Worm (Caenorhabditis elegans): ENCODE data around the gene nhr-93.

Gene nhr-93

ce11 chrV:3551765-3552164 lies 13.6 kb upstream of the nhr-93 start, which contains the start of gene grl-28:
grl-28 (minus strand) TSS chrV:3551865.
- TF ChIP-seq bed-3 (GFP tag; optimal IDR thresholded peaks at IDR 0.05) (no peak), ztf-11 (tag; optimal IDR thresholded peaks at IDR 0.05) (no peak), snpc-4 (tag; optimal IDR thresholded peaks at IDR 0.05) (no peak), nhr-237 (tag; optimal IDR thresholded peaks at IDR 0.05) (no peak), mls-2 (tag; optimal IDR thresholded peaks at IDR 0.05) (no peak), unc-62 (GFP tag; optimal IDR thresholded peaks at IDR 0.05) (no peak), ceh-43 (GFP tag; optimal IDR thresholded peaks at IDR 0.05) (no peak), nhr-2 (tag; optimal IDR thresholded peaks at IDR 0.05) (no peak), sem-2 (GFP tag; optimal IDR thresholded peaks at IDR 0.05) (no peak), drap-1 (GFP tag; optimal IDR thresholded peaks at IDR 0.05) (no peak), mep-1 (tag; optimal IDR thresholded peaks at IDR 0.05) (no peak), lsy-2 (tag; optimal IDR thresholded peaks at IDR 0.05) (no peak), lin-13 (tag; optimal IDR thresholded peaks at IDR 0.05) (no peak)

ce11 chrV:3549553-3549952 lies 11.3 kb upstream of the nhr-93 start, which contains the start of gene sri-21:
sri-21 (plus strand) TSS chrV:3549853.
- no peak for TF ChIP-seq mls-2 (tag; optimal IDR thresholded peaks at IDR 0.05)
- TF ChIP-seq unc-62 (GFP tag; optimal IDR thresholded peaks at IDR 0.05) = no peak
- TF ChIP-seq ceh-83 (GFP tag; optimal IDR thresholded peaks at IDR 0.05) = no peak
- no peak for TF ChIP-seq bed-3 (GFP tag; optimal IDR thresholded peaks at IDR 0.05)
- TF ChIP-seq zip-8 (tag; optimal IDR thresholded peaks at IDR 0.05) = no peak
- TF ChIP-seq pha-4 (tag; optimal IDR thresholded peaks at IDR 0.05) = no peak
- no peak for TF ChIP-seq sptf-1 (tag; optimal IDR thresholded peaks at IDR 0.05)
- no peak for TF ChIP-seq unc-39 (tag; optimal IDR thresholded peaks at IDR 0.05)
- TF ChIP-seq ceh-39 (tag; optimal IDR thresholded peaks at IDR 0.05) = no peak
- TF ChIP-seq mep-1 (tag; optimal IDR thresholded peaks at IDR 0.05) = no peak
- TF ChIP-seq elt-3 (tag; optimal IDR thresholded peaks at IDR 0.05) = no peak

ce11 chrV:3548798-3549197 lies 10.6 kb upstream of the nhr-93 start, which contains the start of gene srw-130:
srw-130 (minus strand) TSS chrV:3548898.
- no peak for TF ChIP-seq nhr-237 (tag; optimal IDR thresholded peaks at IDR 0.05)
- TF ChIP-seq cnd-1 (tag; optimal IDR thresholded peaks at IDR 0.05) = no peak
- TF ChIP-seq mab-5 (tag; optimal IDR thresholded peaks at IDR 0.05) = no peak
- TF ChIP-seq ham-2 (GFP tag; optimal IDR thresholded peaks at IDR 0.05) = no peak
- no peak for TF ChIP-seq mep-1 (tag; optimal IDR thresholded peaks at IDR 0.05)
- TF ChIP-seq snpc-4 (tag; optimal IDR thresholded peaks at IDR 0.05) = no peak

- TF ChIP-seq nhr-2 (tag; optimal IDR thresholded peaks at IDR 0.05) = no peak
- no peak for TF ChIP-seq ham-2 (GFP tag; optimal IDR thresholded peaks at IDR 0.05)
- TF ChIP-seq lsy-2 (tag; optimal IDR thresholded peaks at IDR 0.05) = no peak
- TF ChIP-seq drap-1 (GFP tag; optimal IDR thresholded peaks at IDR 0.05) = no peak
- TF ChIP-seq unc-62 (GFP tag; optimal IDR thresholded peaks at IDR 0.05) = no peak
- no peak for TF ChIP-seq sem-2 (GFP tag; optimal IDR thresholded peaks at IDR 0.05)
- TF ChIP-seq bed-3 (GFP tag; optimal IDR thresholded peaks at IDR 0.05) = no peak
- TF ChIP-seq zip-8 (tag; optimal IDR thresholded peaks at IDR 0.05) = no peak
- TF ChIP-seq ceh-43 (GFP tag; optimal IDR thresholded peaks at IDR 0.05) = no peak
- TF ChIP-seq sptf-1 (tag; optimal IDR thresholded peaks at IDR 0.05) = no peak
- TF ChIP-seq lin-13 (tag; optimal IDR thresholded peaks at IDR 0.05) = no peak
- TF ChIP-seq ceh-39 (tag; optimal IDR thresholded peaks at IDR 0.05) = no peak
- no peak for TF ChIP-seq blmp-1 (tag; optimal IDR thresholded peaks at IDR 0.05)
- no peak for TF ChIP-seq mab-5 (tag; optimal IDR thresholded peaks at IDR 0.05)
Observed at ce11 chrV:3546517-3546916, 8.3 kb upstream of the nhr-93 start, which contains the start of gene srbc-68. srbc-68 (minus strand) TSS chrV:3546617.

- TF ChIP-seq pha-4 (tag; optimal IDR thresholded peaks at IDR 0.05) (no peak), ztf-11 (tag; optimal IDR thresholded peaks at IDR 0.05) (no peak), ceh-43 (GFP tag; optimal IDR thresholded peaks at IDR 0.05) (no peak), unc-120 (tag; optimal IDR thresholded peaks at IDR 0.05; ENCODE audit: poor library complexity, severe bottlenecking) (no peak), nhr-76 (tag; optimal IDR thresholded peaks at IDR 0.05) (no peak), drap-1 (GFP tag; optimal IDR thresholded peaks at IDR 0.05) (no peak), elt-1 (tag; optimal IDR thresholded peaks at IDR 0.05; ENCODE audit: borderline replicate concordance, insufficient read depth) (no peak), nhr-28 (tag; optimal IDR thresholded peaks at IDR 0.05) (no peak), blmp-1 (tag; optimal IDR thresholded peaks at IDR 0.05) (no peak), lin-32 (GFP tag; optimal IDR thresholded peaks at IDR 0.05) (no peak), lsy-2 (tag; optimal IDR thresholded peaks at IDR 0.05) (no peak), nhr-12 (tag; optimal IDR thresholded peaks at IDR 0.05) (no peak), tbx-8 (GFP tag; optimal IDR thresholded peaks at IDR 0.05) (no peak), ceh-83 (GFP tag; optimal IDR thresholded peaks at IDR 0.05) (no peak)
Observed at ce11 chrV:3543344-3543743, 5.1 kb upstream of the nhr-93 start, which contains the start of gene nhr-222. nhr-222 (minus strand) TSS chrV:3543444.
